Fruit fly (Drosophila melanogaster): ENCODE results near the gene asl.

DNA sequence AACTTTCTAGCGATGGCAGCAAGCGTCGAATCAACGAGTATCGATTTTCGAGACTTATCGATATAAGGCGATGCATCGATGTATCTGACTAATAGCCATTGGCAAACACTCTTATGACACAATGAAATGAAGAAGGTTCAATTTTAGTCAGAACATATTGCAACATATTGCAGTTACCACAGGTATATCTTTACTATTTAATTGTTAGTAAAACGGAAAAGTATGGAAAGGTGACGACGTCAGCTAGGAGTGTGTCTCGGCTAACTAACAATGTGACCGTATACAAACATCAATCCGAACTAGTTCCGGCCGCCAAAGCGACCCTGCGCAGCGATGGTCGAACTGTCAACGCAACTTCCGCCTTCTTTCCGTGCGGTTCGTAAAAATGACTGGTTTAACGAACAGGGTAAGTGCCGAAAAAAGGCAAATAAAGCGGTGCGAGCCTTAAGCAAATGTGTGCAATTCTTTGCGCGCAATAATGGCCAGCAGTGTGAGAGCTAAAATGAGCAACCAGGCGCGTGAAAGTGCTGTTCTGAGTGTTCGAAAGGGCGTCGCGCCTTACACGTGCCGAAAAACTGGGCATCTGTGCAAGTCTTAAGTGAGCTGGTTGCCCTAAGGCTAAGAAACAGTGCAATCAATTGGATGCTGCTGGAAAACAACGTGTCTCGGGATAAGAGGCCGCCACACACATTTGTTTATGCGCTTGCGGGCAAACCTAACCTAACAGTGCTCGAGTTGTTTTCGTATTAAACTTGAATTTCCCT is 18.0 kb upstream of the asl start, which contains the start of the genes Dph4, Spec2 and RpL13A:
- TF ChIP-seq Sp1 (GFP tag; optimal IDR thresholded peaks at IDR 0.05) (peak; percentile 93), Dfd (GFP tag; optimal IDR thresholded peaks at IDR 0.05) (no peak), CrebA (GFP tag; optimal IDR thresholded peaks at IDR 0.05; ENCODE audit: borderline replicate concordance) (no peak), psq (GFP tag; optimal IDR thresholded peaks at IDR 0.05) (peak; percentile 69), jim (GFP tag; optimal IDR thresholded peaks at IDR 0.05) (no peak), Vsx2 (GFP tag; optimal IDR thresholded peaks at IDR 0.05; ENCODE audit: partially characterized antibody) (no peak), Myc (optimal IDR thresholded peaks at IDR 0.05) (peak; percentile 16), usp (GFP tag; optimal IDR thresholded peaks at IDR 0.05) (no peak), ey (GFP tag; optimal IDR thresholded peaks at IDR 0.05) (peak; percentile 61), CG32264 (GFP tag; optimal IDR thresholded peaks at IDR 0.05) (peak; percentile 69)
